Fruit fly (Drosophila melanogaster) whole organism, wandering third instar larva: Measurements from ENCODE around the gene Pgls.

Source experiments
- Abd-B ChIP-seq: fragments of >200 bp; optimal IDR thresholded peaks from 2 replicates; lab custom pipeline; 2017; ENCODE audit warnings: missing biosample characterization, missing genetic modification characterization
- CG32264 ChIP-seq: fragments of 200-800 bp; sonication (Bioruptor generic); optimal IDR thresholded peaks from 2 replicates; lab custom pipeline; 2016; ENCODE audit warnings: missing biosample characterization, missing genetic modification characterization
- CG9705 ChIP-seq: fragments of 200-800 bp; sonication (Bioruptor generic); optimal IDR thresholded peaks from 2 replicates; lab custom pipeline; 2018; ENCODE audit warnings: missing biosample characterization, mild to moderate bottlenecking, missing genetic modification characterization
- CrebA ChIP-seq: fragments of 200-800 bp; sonication (Bioruptor generic); optimal IDR thresholded peaks from 2 replicates; lab custom pipeline; 2016; ENCODE audit warnings: missing biosample characterization, mild to moderate bottlenecking, missing genetic modification characterization, borderline replicate concordance
- Dfd ChIP-seq: fragments of >200 bp; optimal IDR thresholded peaks from 2 replicates; lab custom pipeline; 2017; ENCODE audit warnings: missing biosample characterization, missing genetic modification characterization
- GATAd ChIP-seq: sonication (Bioruptor generic); optimal IDR thresholded peaks from 2 replicates; lab custom pipeline; 2016; ENCODE audit warnings: missing biosample characterization, missing genetic modification characterization
- HLH106 ChIP-seq: fragments of 200-800 bp; optimal IDR thresholded peaks from 3 replicates; lab custom pipeline; 2019; ENCODE audit warnings: missing biosample characterization, mild to moderate bottlenecking, missing genetic modification characterization, moderate library complexity
- Hnf4 ChIP-seq: fragments of 200-800 bp; sonication (Bioruptor generic); optimal IDR thresholded peaks from 2 replicates; lab custom pipeline; 2016; ENCODE audit warnings: missing biosample characterization, mild to moderate bottlenecking, missing genetic modification characterization
- Hr78 ChIP-seq: fragments of >200 bp; optimal IDR thresholded peaks from 2 replicates; lab custom pipeline; 2017; ENCODE audit warnings: missing biosample characterization, missing genetic modification characterization
- Mio ChIP-seq: sonication (Bioruptor generic); optimal IDR thresholded peaks from 2 replicates; lab custom pipeline; 2016; ENCODE audit warnings: missing biosample characterization, missing genetic modification characterization
- Myc ChIP-seq: fragments of >200 bp; optimal IDR thresholded peaks from 2 replicates; lab custom pipeline; 2017
- OdsH ChIP-seq: fragments of 200-800 bp; sonication (Bioruptor generic); optimal IDR thresholded peaks from 2 replicates; lab custom pipeline; 2016; ENCODE audit warnings: missing biosample characterization, mild to moderate bottlenecking, missing genetic modification characterization
- Rel ChIP-seq, 2 experiments: fragments of 200-800 bp; sonication (Bioruptor generic) in 1 of 2; optimal IDR thresholded peaks; 2 replicates in 1 of 2; 3 replicates in 1 of 2; lab custom pipeline; 2016 to 2019; ENCODE audit warnings: mild to moderate bottlenecking in 2 of 2, missing biosample characterization in 2 of 2, missing genetic modification characterization in 2 of 2, moderate library complexity in 1 of 2
- Sp1 ChIP-seq: fragments of 200-800 bp; sonication (Bioruptor generic); optimal IDR thresholded peaks from 3 replicates; lab custom pipeline; 2019; ENCODE audit warnings: missing biosample characterization, mild to moderate bottlenecking, missing genetic modification characterization, moderate library complexity
- Vsx2 ChIP-seq: fragments of 200-300, 225-300 bp; sonication (Bioruptor generic); optimal IDR thresholded peaks from 2 replicates; lab custom pipeline; 2018; ENCODE audit warnings: missing biosample characterization, missing genetic modification characterization; ENCODE audit not compliant: partially characterized antibody
- br ChIP-seq: fragments of 200-800 bp; sonication (Bioruptor generic); optimal IDR thresholded peaks from 2 replicates; lab custom pipeline; 2016; ENCODE audit warnings: missing biosample characterization, missing genetic modification characterization
- brk ChIP-seq: fragments of 200-800 bp; sonication (Bioruptor generic); optimal IDR thresholded peaks from 2 replicates; lab custom pipeline; 2016; ENCODE audit warnings: missing biosample characterization, mild to moderate bottlenecking, missing genetic modification characterization
- dl ChIP-seq, 2 experiments: fragments of 175-275, 200-275 bp in 1 of 2; fragments of 200-275 bp in 1 of 2; sonication (Bioruptor generic); optimal IDR thresholded peaks; lab custom pipeline; 2018; ENCODE audit warnings: mild to moderate bottlenecking in 2 of 2, missing biosample characterization in 2 of 2, missing genetic modification characterization in 2 of 2, moderate library complexity in 2 of 2; ENCODE audit not compliant: partially characterized antibody in 2 of 2, insufficient read depth in 1 of 2
- dsf ChIP-seq: sonication (Bioruptor generic); optimal IDR thresholded peaks from 2 replicates; lab custom pipeline; 2016; ENCODE audit warnings: missing biosample characterization, missing genetic modification characterization, borderline replicate concordance
- ey ChIP-seq: fragments of 200-800 bp; sonication (Bioruptor generic); optimal IDR thresholded peaks from 2 replicates; lab custom pipeline; 2016; ENCODE audit warnings: missing biosample characterization, missing genetic modification characterization
- foxo ChIP-seq, 2 experiments: fragments of 200-800 bp; sonication (Bioruptor generic); optimal IDR thresholded peaks; 2 replicates in 1 of 2; 3 replicates in 1 of 2; lab custom pipeline; 2016 to 2017; ENCODE audit warnings: missing biosample characterization in 2 of 2, missing genetic modification characterization in 2 of 2
- fru ChIP-seq: fragments of 200-800 bp; sonication (Bioruptor generic); optimal IDR thresholded peaks from 3 replicates; lab custom pipeline; 2016; ENCODE audit warnings: missing biosample characterization, mild to moderate bottlenecking, missing genetic modification characterization
- h ChIP-seq: fragments of 200-800 bp; sonication (Bioruptor generic); optimal IDR thresholded peaks from 3 replicates; lab custom pipeline; 2016; ENCODE audit warnings: missing biosample characterization, mild to moderate bottlenecking, missing genetic modification characterization
- psq ChIP-seq: fragments of 200-800 bp; sonication (Bioruptor generic); optimal IDR thresholded peaks from 3 replicates; lab custom pipeline; 2017; ENCODE audit warnings: missing biosample characterization, mild to moderate bottlenecking, missing genetic modification characterization, moderate library complexity
- rgr ChIP-seq: fragments of 200-800 bp; sonication (Bioruptor generic); optimal IDR thresholded peaks from 3 replicates; lab custom pipeline; 2016; ENCODE audit warnings: missing biosample characterization, mild to moderate bottlenecking, missing genetic modification characterization
- sv ChIP-seq: fragments of 200-800 bp; sonication (Bioruptor generic); optimal IDR thresholded peaks from 3 replicates; lab custom pipeline; 2016; ENCODE audit warnings: missing biosample characterization, missing genetic modification characterization
- tai ChIP-seq: sonication (Bioruptor generic); optimal IDR thresholded peaks from 2 replicates; lab custom pipeline; 2016; ENCODE audit warnings: missing biosample characterization, missing genetic modification characterization
- usp ChIP-seq: fragments of >200 bp; optimal IDR thresholded peaks from 2 replicates; lab custom pipeline; 2017; ENCODE audit warnings: missing biosample characterization, missing genetic modification characterization
- woc ChIP-seq: sonication (Bioruptor generic); optimal IDR thresholded peaks from 2 replicates; lab custom pipeline; 2016; ENCODE audit warnings: missing biosample characterization, mild to moderate bottlenecking, missing genetic modification characterization

Pgls gene

dm6 chrX:10867692-10868091, 20.5 kb downstream of the Pgls start:
- TF ChIP-seq Rel (GFP tag; optimal IDR thresholded peaks at IDR 0.05; lab: Kevin White, UChicago) (no peak), Rel (tag; optimal IDR thresholded peaks at IDR 0.05; lab: Kevin White, UChicago) (no peak), CG32264 (GFP tag; lab: Kevin White, UChicago) (no peak), rgr (no peak), Vsx2 (GFP tag; lab: Kevin White, UChicago) (no peak), Abd-B (no peak), usp (GFP tag; lab: Kevin White, UChicago) (no peak), Hnf4 (no peak), CrebA (GFP tag; lab: Kevin White, UChicago) (no peak)

- TF ChIP-seq CG9705 (GFP tag; lab: Kevin White, UChicago) (no peak), Myc (no peak), Dfd (GFP tag; lab: Kevin White, UChicago) (no peak)
Measured at dm6 chrX:10869045-10869444, 21.8 kb downstream of the Pgls start, which contains the start of gene CG2157. Gene CG2157, plus strand, starts transcription at chrX:10869284.

dm6 chrX:10876451-10876850, 29.2 kb downstream of the Pgls start:
- no peak for TF ChIP-seq foxo (GFP tag; optimal IDR thresholded peaks at IDR 0.05; lab: Kevin White, UChicago)
- no peak for TF ChIP-seq usp (GFP tag; lab: Kevin White, UChicago)
- TF ChIP-seq Rel (GFP tag; optimal IDR thresholded peaks at IDR 0.05; lab: Kevin White, UChicago): no peak
- peak; percentile 96 for TF ChIP-seq Rel (tag; optimal IDR thresholded peaks at IDR 0.05; lab: Kevin White, UChicago)

dm6 chrX:10877087-10877935, 30.1 kb downstream of the Pgls start, which contains the start of gene CG1637:
Gene CG1637, minus strand, starts transcription at chrX:10877893.
- no peak for TF ChIP-seq Rel (GFP tag; optimal IDR thresholded peaks at IDR 0.05; lab: Kevin White, UChicago)
- TF ChIP-seq Rel (tag; optimal IDR thresholded peaks at IDR 0.05; lab: Kevin White, UChicago): peak; percentile 75
- TF ChIP-seq CG32264 (GFP tag; lab: Kevin White, UChicago): no peak
- TF ChIP-seq fru (GFP tag; lab: Kevin White, UChicago): peak; percentile 61
- TF ChIP-seq OdsH: peak; percentile 2
- TF ChIP-seq foxo (GFP tag; optimal IDR thresholded peaks at IDR 0.05; lab: Kevin White, UChicago): peak in 1 of 2 experiments; percentile 10

- TF ChIP-seq Hnf4 (no peak), Rel (GFP tag; optimal IDR thresholded peaks at IDR 0.05; lab: Kevin White, UChicago) (no peak), Rel (tag; optimal IDR thresholded peaks at IDR 0.05; lab: Kevin White, UChicago) (peak; percentile 8), h (GFP tag; lab: Kevin White, UChicago) (peak; percentile 13)
Measured at dm6 chrX:10882786-10883185, 35.5 kb downstream of the Pgls start.

dm6 chrX:10883740-10884139, 36.5 kb downstream of the Pgls start:
- no peak for TF ChIP-seq Sp1 (GFP tag; lab: Kevin White, UChicago)
- no peak for TF ChIP-seq Hr78 (GFP tag; lab: Kevin White, UChicago)
- no peak for TF ChIP-seq sv (GFP tag; lab: Kevin White, UChicago)
- TF ChIP-seq h (GFP tag; lab: Kevin White, UChicago): no peak
- TF ChIP-seq tai: no peak
- TF ChIP-seq psq: no peak
- TF ChIP-seq foxo (GFP tag; optimal IDR thresholded peaks at IDR 0.05; lab: Kevin White, UChicago): no peak
- no peak for TF ChIP-seq fru (GFP tag; lab: Kevin White, UChicago)

dm6 chrX:10886418-10886817, 39.2 kb downstream of the Pgls start:
- no peak for TF ChIP-seq Hnf4
- no peak for TF ChIP-seq GATAd (GFP tag; lab: Kevin White, UChicago)
- TF ChIP-seq fru (GFP tag; lab: Kevin White, UChicago): peak; percentile 30
- no peak for TF ChIP-seq CG32264 (GFP tag; lab: Kevin White, UChicago)
- TF ChIP-seq Vsx2 (GFP tag; lab: Kevin White, UChicago): no peak
- TF ChIP-seq psq: no peak
- no peak for TF ChIP-seq brk (GFP tag; lab: Kevin White, UChicago)
- TF ChIP-seq rgr: peak; percentile 16
- TF ChIP-seq HLH106 (tag; lab: Kevin White, UChicago): no peak
- TF ChIP-seq Mio (GFP tag; lab: Kevin White, UChicago): no peak
- peak in 1 of 2 experiments; percentile 46 for TF ChIP-seq foxo (GFP tag; optimal IDR thresholded peaks at IDR 0.05; lab: Kevin White, UChicago)
- no peak for TF ChIP-seq woc (GFP tag; lab: Kevin White, UChicago)
- TF ChIP-seq h (GFP tag; lab: Kevin White, UChicago): peak; percentile 37
- no peak for TF ChIP-seq dsf (GFP tag; lab: Kevin White, UChicago)
- no peak for TF ChIP-seq Dfd (GFP tag; lab: Kevin White, UChicago)
- no peak for TF ChIP-seq dl (GFP tag; optimal IDR thresholded peaks at IDR 0.05; lab: Kevin White, UChicago; ENCODE audit: insufficient read depth in 1 of 2, partially characterized antibody in 2 of 2)
- peak; percentile 18 for TF ChIP-seq ey (GFP tag; lab: Kevin White, UChicago)
- TF ChIP-seq CrebA (GFP tag; lab: Kevin White, UChicago): no peak
- peak; percentile 21 for TF ChIP-seq br (GFP tag; lab: Kevin White, UChicago)
